Fruit fly (Drosophila melanogaster): Measurements from ENCODE around the gene CG43153.

- TF ChIP-seq CG8478 (optimal IDR thresholded peaks at IDR 0.05): no peak
- TF ChIP-seq CTCF (optimal IDR thresholded peaks at IDR 0.05): no peak
Measured at dm6 chr2L:11484407-11484806, 38.2 kb downstream of the CG43153 start, which contains the start of the genes CG43355 and sala.
